Worm (Caenorhabditis elegans) whole organism, L1 larva: ENCODE measurements around the gene pmt-2.

Experiments
- F16B12.6 ChIP-seq: fragments of 150-350 bp; optimal IDR thresholded peaks from 2 replicates; lab custom pipeline; 2014; ENCODE audit warnings: missing biosample characterization, missing genetic modification characterization
- Y116A8C.19 ChIP-seq: sonication (generic microtip); optimal IDR thresholded peaks from 2 replicates; lab custom pipeline; 2016; ENCODE audit warnings: missing compliant biosample characterization, missing genetic modification characterization, borderline replicate concordance
- aha-1 ChIP-seq: fragments of 150-350 bp; optimal IDR thresholded peaks from 2 replicates; lab custom pipeline; 2014; ENCODE audit warnings: missing biosample characterization, missing genetic modification characterization
- alr-1 ChIP-seq: fragments of 200-800 bp; sonication (Bioruptor generic); optimal IDR thresholded peaks from 2 replicates; lab custom pipeline; 2018; ENCODE audit warnings: borderline replicate concordance, mild to moderate bottlenecking, missing genetic modification characterization, missing compliant biosample characterization
- ceh-63 ChIP-seq: fragments of 200-800 bp; sonication (Bioruptor generic); optimal IDR thresholded peaks from 2 replicates; lab custom pipeline; 2018; ENCODE audit warnings: mild to moderate bottlenecking, missing genetic modification characterization, missing compliant biosample characterization
- ceh-90 ChIP-seq: sonication (generic microtip); optimal IDR thresholded peaks from 2 replicates; lab custom pipeline; 2016; ENCODE audit warnings: missing genetic modification characterization, missing compliant biosample characterization
- ces-1 ChIP-seq: fragments of 150-350 bp; optimal IDR thresholded peaks from 2 replicates; lab custom pipeline; 2014; ENCODE audit warnings: missing biosample characterization, missing genetic modification reagents, missing genetic modification characterization
- dpl-1 ChIP-seq, 3 experiments: fragments of 150-350 bp in 2 of 3; sonication (generic microtip) in 1 of 3; optimal IDR thresholded peaks; 2 replicates each; lab custom pipeline; 2014 to 2017; ENCODE audit warnings: missing biosample characterization in 3 of 3, missing genetic modification characterization in 3 of 3, missing genetic modification reagents in 3 of 3
- dsc-1 ChIP-seq: sonication (generic microtip); optimal IDR thresholded peaks from 2 replicates; lab custom pipeline; 2016; ENCODE audit warnings: mild to moderate bottlenecking, missing genetic modification characterization, missing compliant biosample characterization
- efl-1 ChIP-seq, 4 experiments: fragments of 150-350 bp; optimal IDR thresholded peaks in 3 of 4; peaks in 1 of 4; 1 replicate in 1 of 4; 2 replicates in 3 of 4; lab custom pipeline; 2014; ENCODE audit warnings: missing biosample characterization in 2 of 4, missing genetic modification characterization in 2 of 4, missing genetic modification reagents in 2 of 4
- efl-3 ChIP-seq: fragments of 200-800 bp; sonication (Bioruptor generic); optimal IDR thresholded peaks from 2 replicates; lab custom pipeline; 2018; ENCODE audit warnings: mild to moderate bottlenecking, missing genetic modification characterization, missing compliant biosample characterization
- egl-27 ChIP-seq, 2 experiments: fragments of 150-350 bp in 1 of 2; sonication (generic microtip); optimal IDR thresholded peaks; 3 replicates each; lab custom pipeline; 2017 to 2018; ENCODE audit warnings: missing biosample characterization in 2 of 2, missing genetic modification characterization in 2 of 2, missing genetic modification reagents in 2 of 2
- fkh-10 ChIP-seq: sonication (generic microtip); optimal IDR thresholded peaks from 2 replicates; lab custom pipeline; 2017; ENCODE audit warnings: missing biosample characterization, missing genetic modification reagents, missing genetic modification characterization
- fkh-4 ChIP-seq: sonication (generic microtip); optimal IDR thresholded peaks from 2 replicates; lab custom pipeline; 2016; ENCODE audit warnings: missing compliant biosample characterization, missing genetic modification characterization, borderline replicate concordance
- fkh-8 ChIP-seq: sonication (generic microtip); optimal IDR thresholded peaks from 2 replicates; lab custom pipeline; 2016; ENCODE audit warnings: mild to moderate bottlenecking, missing genetic modification characterization, missing compliant biosample characterization
- hlh-4 ChIP-seq: sonication (generic microtip); optimal IDR thresholded peaks from 2 replicates; lab custom pipeline; 2016; ENCODE audit warnings: mild to moderate bottlenecking, missing genetic modification characterization, missing compliant biosample characterization
- hpl-2 ChIP-seq: fragments of 150-350 bp; optimal IDR thresholded peaks from 2 replicates; lab custom pipeline; 2014; ENCODE audit warnings: missing biosample characterization, missing genetic modification reagents, missing genetic modification characterization
- irx-1 ChIP-seq: sonication (generic microtip); optimal IDR thresholded peaks from 2 replicates; lab custom pipeline; 2016; ENCODE audit warnings: missing genetic modification characterization, missing compliant biosample characterization
- isw-1 ChIP-seq: fragments of 200-800 bp; sonication (Bioruptor generic); IDR thresholded peaks from 2 replicates; pipeline ENCODE4 v1.3.6; 2022; ENCODE audit warnings: missing genetic modification characterization, missing compliant biosample characterization
- jun-1 ChIP-seq: fragments of 150-350 bp; optimal IDR thresholded peaks from 2 replicates; lab custom pipeline; 2014; ENCODE audit warnings: missing biosample characterization, missing genetic modification reagents, missing genetic modification characterization
- lin-13 ChIP-seq: fragments of 150-350 bp; optimal IDR thresholded peaks from 2 replicates; lab custom pipeline; 2014; ENCODE audit warnings: missing biosample characterization, missing genetic modification reagents, missing genetic modification characterization
- lin-14 ChIP-seq: fragments of 200-800 bp; sonication (Bioruptor generic); optimal IDR thresholded peaks from 2 replicates; lab custom pipeline; 2018; ENCODE audit warnings: mild to moderate bottlenecking, missing genetic modification characterization, moderate library complexity, missing compliant biosample characterization
- lin-15B ChIP-seq: fragments of 150-350 bp; sonication (generic microtip); optimal IDR thresholded peaks from 3 replicates; lab custom pipeline; 2014; ENCODE audit warnings: missing biosample characterization, missing genetic modification characterization
- lin-35 ChIP-seq, 2 experiments: fragments of 150-350 bp; optimal IDR thresholded peaks; 2 replicates each; lab custom pipeline; 2014; ENCODE audit warnings: missing biosample characterization in 2 of 2, missing genetic modification characterization in 2 of 2, missing genetic modification reagents in 2 of 2
- lin-39 ChIP-seq: fragments of 150-350 bp; optimal IDR thresholded peaks from 2 replicates; lab custom pipeline; 2014; ENCODE audit warnings: missing biosample characterization, missing genetic modification reagents, missing genetic modification characterization
- lir-3 ChIP-seq: sonication (generic microtip); optimal IDR thresholded peaks from 2 replicates; lab custom pipeline; 2016; ENCODE audit warnings: mild to moderate bottlenecking, missing genetic modification characterization, moderate library complexity, missing compliant biosample characterization; ENCODE audit not compliant: poor library complexity
- mdl-1 ChIP-seq, 2 experiments: fragments of 150-350 bp; optimal IDR thresholded peaks; 2 replicates each; lab custom pipeline; 2014 to 2017; ENCODE audit warnings: missing biosample characterization in 2 of 2, missing genetic modification characterization in 2 of 2, inconsistent platforms in 1 of 2
- mef-2 ChIP-seq: fragments of 150-350 bp; optimal IDR thresholded peaks from 2 replicates; lab custom pipeline; 2014; ENCODE audit warnings: missing biosample characterization, missing genetic modification characterization
- nhr-19 ChIP-seq: fragments of 200-800 bp; sonication (Bioruptor generic); conservative IDR thresholded peaks from 2 replicates; pipeline ENCODE4 v1.3.6; 2022; ENCODE audit warnings: missing genetic modification characterization, missing compliant biosample characterization
- nhr-28 ChIP-seq: fragments of 150-350 bp; optimal IDR thresholded peaks from 2 replicates; lab custom pipeline; 2014; ENCODE audit warnings: missing biosample characterization, missing genetic modification characterization
- nhr-47 ChIP-seq: sonication (generic microtip); optimal IDR thresholded peaks from 2 replicates; lab custom pipeline; 2016; ENCODE audit warnings: mild to moderate bottlenecking, missing genetic modification characterization, moderate library complexity, missing compliant biosample characterization
- nhr-71 ChIP-seq: sonication (generic microtip); optimal IDR thresholded peaks from 2 replicates; lab custom pipeline; 2016; ENCODE audit warnings: mild to moderate bottlenecking, missing genetic modification characterization, moderate library complexity, missing compliant biosample characterization
- nhr-76 ChIP-seq: sonication (generic microtip); optimal IDR thresholded peaks from 2 replicates; lab custom pipeline; 2017; ENCODE audit warnings: missing biosample characterization, missing genetic modification characterization
- nhr-77 ChIP-seq: fragments of 150-350 bp; optimal IDR thresholded peaks from 2 replicates; lab custom pipeline; 2014; ENCODE audit warnings: missing biosample characterization, missing genetic modification characterization
- nhr-85 ChIP-seq: sonication (generic microtip); peaks from one replicate; lab custom pipeline; 2016; ENCODE audit warnings: missing genetic modification characterization, inconsistent platforms, missing compliant biosample characterization
- pax-3 ChIP-seq: fragments of 200-800 bp; sonication (Bioruptor generic); optimal IDR thresholded peaks from 2 replicates; lab custom pipeline; 2018; ENCODE audit warnings: mild to moderate bottlenecking, missing genetic modification characterization, moderate library complexity, missing compliant biosample characterization
- skn-1 ChIP-seq: fragments of 150-350 bp; optimal IDR thresholded peaks from 2 replicates; lab custom pipeline; 2014; ENCODE audit warnings: missing biosample characterization, missing genetic modification characterization
- snpc-4 ChIP-seq: fragments of 150-350 bp; optimal IDR thresholded peaks from 2 replicates; lab custom pipeline; 2014; ENCODE audit warnings: missing biosample characterization, missing genetic modification characterization
- snu-23 ChIP-seq: sonication (generic microtip); optimal IDR thresholded peaks from 2 replicates; lab custom pipeline; 2016; ENCODE audit warnings: missing genetic modification characterization, missing compliant biosample characterization
- sox-4 ChIP-seq: sonication (generic microtip); optimal IDR thresholded peaks from 2 replicates; lab custom pipeline; 2016; ENCODE audit warnings: missing genetic modification characterization, missing compliant biosample characterization
- sptf-1 ChIP-seq: fragments of 150-350 bp; optimal IDR thresholded peaks from 2 replicates; lab custom pipeline; 2014; ENCODE audit warnings: missing biosample characterization, missing genetic modification characterization
- sup-37 ChIP-seq: fragments of 200-800 bp; sonication (Bioruptor generic); optimal IDR thresholded peaks from 2 replicates; lab custom pipeline; 2018; ENCODE audit warnings: mild to moderate bottlenecking, missing genetic modification characterization, missing compliant biosample characterization
- swsn-7 ChIP-seq: sonication (generic microtip); optimal IDR thresholded peaks from 2 replicates; lab custom pipeline; 2016; ENCODE audit warnings: missing genetic modification characterization, missing compliant biosample characterization
- tbx-2 ChIP-seq: sonication (generic microtip); optimal IDR thresholded peaks from 2 replicates; lab custom pipeline; 2016; ENCODE audit warnings: missing genetic modification characterization, missing compliant biosample characterization
- tlp-1 ChIP-seq: fragments of 150-350 bp; optimal IDR thresholded peaks from 2 replicates; lab custom pipeline; 2014; ENCODE audit warnings: missing biosample characterization, missing genetic modification characterization
- unc-30 ChIP-seq: sonication (generic microtip); optimal IDR thresholded peaks from 2 replicates; lab custom pipeline; 2017; ENCODE audit warnings: missing biosample characterization, missing genetic modification characterization
- unc-86 ChIP-seq: sonication (generic microtip); optimal IDR thresholded peaks from 2 replicates; lab custom pipeline; 2016; ENCODE audit warnings: missing genetic modification characterization, missing compliant biosample characterization
- xbp-1 ChIP-seq: sonication (generic microtip); optimal IDR thresholded peaks from 2 replicates; lab custom pipeline; 2016; ENCODE audit warnings: missing genetic modification characterization, missing compliant biosample characterization

pmt-2 gene

DNA sequence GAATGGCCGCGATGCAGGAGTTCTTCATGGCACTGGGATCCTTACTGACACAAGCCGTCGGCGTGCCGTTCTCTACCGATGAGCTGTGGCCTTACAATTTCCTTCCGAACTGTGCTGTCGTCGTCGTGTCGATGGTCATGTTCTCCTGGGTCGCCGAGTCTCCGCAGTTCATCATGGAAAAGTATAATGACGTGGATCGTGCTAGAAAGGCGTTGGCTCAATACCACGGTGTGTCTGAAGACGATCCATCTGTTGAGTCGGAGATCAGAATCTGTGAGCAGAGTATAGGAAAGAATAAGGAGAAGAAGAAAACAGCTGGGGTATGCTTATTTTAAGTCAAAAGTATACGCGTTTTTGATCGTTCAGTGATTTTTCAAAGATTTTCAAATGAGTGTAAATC lies 29.2 kb upstream of the pmt-2 start:
- TF ChIP-seq nhr-77, result no peak
- no peak for TF ChIP-seq efl-1 (optimal IDR thresholded peaks at IDR 0.05; lab: Kevin White, UChicago)
- TF ChIP-seq efl-1 (GFP tag; optimal IDR thresholded peaks at IDR 0.05 in 1 of 2; lab: Kevin White, UChicago), result peak in 1 of 2 experiments; percentile 90

DNA sequence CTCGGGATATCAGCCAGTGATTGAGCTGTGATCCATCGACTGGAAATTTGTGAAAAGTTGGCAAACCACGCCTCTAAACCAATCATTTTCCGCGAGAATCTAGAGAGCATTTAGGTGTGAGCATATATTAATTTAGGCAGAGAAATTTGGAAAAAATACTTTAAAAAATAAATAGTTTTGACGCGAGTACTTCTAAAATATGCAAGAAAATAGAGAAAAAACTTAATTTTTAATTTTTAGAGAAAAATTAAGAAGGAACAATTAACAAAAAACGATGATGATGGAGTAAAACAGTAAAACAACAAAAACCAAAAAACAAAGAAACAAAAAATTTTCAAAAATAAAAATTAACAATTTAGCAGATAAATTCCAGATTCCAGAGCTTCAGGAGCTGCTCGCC lies 21.6 kb upstream of the pmt-2 start, which contains the start of gene txt-6:
txt-6 (minus strand) TSS at position 101 of the 400 bp plus-strand sequence.
- TF ChIP-seq hpl-2 (GFP tag; lab: Kevin White, UChicago) (no peak), aha-1 (tag; lab: Kevin White, UChicago) (no peak), isw-1 (no peak), nhr-71 (tag; lab: Kevin White, UChicago) (no peak), ceh-63 (GFP tag; lab: Kevin White, UChicago) (no peak), sox-4 (no peak), dpl-1 (GFP tag; optimal IDR thresholded peaks at IDR 0.05; lab: Kevin White, UChicago) (no peak), nhr-77 (no peak), mdl-1 (tag; optimal IDR thresholded peaks at IDR 0.05; lab: Kevin White, UChicago) (no peak), mef-2 (no peak), lin-15B (tag; lab: Kevin White, UChicago) (no peak), nhr-76 (no peak), alr-1 (tag; lab: Kevin White, UChicago) (no peak), sup-37 (no peak), efl-3 (GFP tag; lab: Kevin White, UChicago) (no peak), lin-39 (no peak), unc-30 (tag; lab: Kevin White, UChicago) (no peak), pax-3 (tag; lab: Kevin White, UChicago) (no peak)
- TF ChIP-seq, all 84 proteins: peak for 0

DNA sequence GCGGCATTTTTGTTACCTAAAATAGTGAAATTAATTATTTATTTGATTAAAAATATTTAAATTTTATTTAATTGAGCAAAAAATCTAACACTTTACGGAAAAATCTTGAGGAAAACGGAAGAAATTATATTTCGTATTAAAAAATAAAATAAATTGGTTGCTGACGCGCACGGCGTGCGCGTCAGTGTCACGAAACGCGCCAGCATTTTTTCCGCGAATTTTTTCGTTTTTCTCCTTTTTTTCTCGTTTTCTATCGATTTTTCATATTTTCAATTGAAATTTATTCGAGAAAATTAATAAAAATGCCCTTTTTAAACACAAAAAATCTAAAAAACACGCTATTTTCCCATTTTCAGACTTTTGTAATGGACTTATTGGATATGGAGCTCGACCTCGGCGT lies 12.6 kb upstream of the pmt-2 start, which contains the start of the genes Y61A9LA.10 and F54D11.4:
Y61A9LA.10 (minus strand) TSS at position 16 of the 400 bp plus-strand sequence.
F54D11.4 (plus strand) TSS at position 350 of the 400 bp plus-strand sequence.
- TF ChIP-seq irx-1 (tag; lab: Kevin White, UChicago) (peak; percentile 58), ceh-90 (no peak), sptf-1 (no peak), egl-27 (tag; optimal IDR thresholded peaks at IDR 0.05; lab: Kevin White, UChicago) (no peak), unc-86 (tag; lab: Kevin White, UChicago) (peak; percentile 40), F16B12.6 (peak; percentile 5), dsc-1 (tag; lab: Kevin White, UChicago) (peak; percentile 66), nhr-77 (no peak), nhr-28 (no peak), pax-3 (tag; lab: Kevin White, UChicago) (no peak), hlh-4 (tag; lab: Kevin White, UChicago) (no peak), snpc-4 (peak; percentile 13), unc-30 (tag; lab: Kevin White, UChicago) (no peak), fkh-10 (GFP tag; lab: Kevin White, UChicago) (no peak), nhr-85 (tag; lab: Kevin White, UChicago) (peak; percentile 79), lin-13 (GFP tag; lab: Kevin White, UChicago) (no peak), jun-1 (tag; lab: Kevin White, UChicago) (no peak), skn-1 (tag; lab: Kevin White, UChicago) (peak; percentile 54), lin-14 (GFP tag; lab: Kevin White, UChicago) (no peak), fkh-4 (tag; lab: Kevin White, UChicago) (no peak), tlp-1 (tag; lab: Kevin White, UChicago) (no peak), tbx-2 (tag; lab: Kevin White, UChicago) (peak; percentile 61), Y116A8C.19 (tag; lab: Kevin White, UChicago) (no peak), snu-23 (peak; percentile 63), efl-1 (optimal IDR thresholded peaks at IDR 0.05; lab: Kevin White, UChicago) (peak; percentile 55 to 63), efl-1 (GFP tag; optimal IDR thresholded peaks at IDR 0.05 in 1 of 2; lab: Kevin White, UChicago) (peak; percentile 66 to 94), lin-15B (tag; lab: Kevin White, UChicago) (peak; percentile 36), lin-39 (peak; percentile 32), lin-35 (GFP tag; optimal IDR thresholded peaks at IDR 0.05; lab: Kevin White, UChicago) (peak; percentile 54 to 75), hpl-2 (GFP tag; lab: Kevin White, UChicago) (peak; percentile 15), fkh-8 (tag; lab: Kevin White, UChicago) (no peak), nhr-19 (GFP tag; lab: Robert Waterston, UW) (no peak; the same call in 1 of the 2 replicates), lir-3 (tag; lab: Kevin White, UChicago) (no peak), swsn-7 (tag; lab: Kevin White, UChicago) (peak; percentile 67), xbp-1 (peak; percentile 74), nhr-47 (tag; lab: Kevin White, UChicago) (peak; percentile 80), ces-1 (GFP tag; lab: Kevin White, UChicago) (no peak)
